Worm (Caenorhabditis elegans) whole organism, mixed stage, embryonic: ENCODE results near the gene srh-266.

Experiments
- ceh-83 ChIP-seq: fragments of 200-800 bp; sonication (Bioruptor generic); optimal IDR thresholded peaks from 2 replicates; lab custom pipeline; 2018; ENCODE audit warnings: mild to moderate bottlenecking, missing genetic modification characterization, missing compliant biosample characterization
- elt-3 ChIP-seq: fragments of 150-350 bp; optimal IDR thresholded peaks from 2 replicates; lab custom pipeline; 2014; ENCODE audit warnings: missing biosample characterization, missing genetic modification characterization
- nhr-237 ChIP-seq: fragments of 150-350 bp; optimal IDR thresholded peaks from 2 replicates; lab custom pipeline; 2014; ENCODE audit warnings: missing biosample characterization, missing genetic modification characterization
- snpc-4 ChIP-seq: fragments of 150-350 bp; optimal IDR thresholded peaks from 2 replicates; lab custom pipeline; 2014; ENCODE audit warnings: missing biosample characterization, missing genetic modification characterization

ce11 chrV:642750-643149 is 21.8 kb upstream of the srh-266 start, which contains the start of gene nhr-190:
- TF ChIP-seq ceh-83 (GFP tag; lab: Kevin White, UChicago): no peak
- no peak for TF ChIP-seq nhr-237 (tag; lab: Kevin White, UChicago)
- TF ChIP-seq snpc-4 (tag; lab: Kevin White, UChicago): no peak
- no peak for TF ChIP-seq elt-3
